Worm (Caenorhabditis elegans): ENCODE results near the gene pigg-1.

- no peak for TF ChIP-seq ZK546.5 (tag; optimal IDR thresholded peaks at IDR 0.05)
- TF ChIP-seq nhr-12 (tag; optimal IDR thresholded peaks at IDR 0.05): no peak
- TF ChIP-seq pqm-1 (tag; optimal IDR thresholded peaks at IDR 0.05): no peak
- TF ChIP-seq lin-15B (tag; optimal IDR thresholded peaks at IDR 0.05): no peak
- TF ChIP-seq ztf-4 (tag; optimal IDR thresholded peaks at IDR 0.05): no peak
- TF ChIP-seq unc-62 (GFP tag; optimal IDR thresholded peaks at IDR 0.05): no peak
- TF ChIP-seq nhr-76 (tag; optimal IDR thresholded peaks at IDR 0.05): no peak
- TF ChIP-seq ceh-28 (tag; optimal IDR thresholded peaks at IDR 0.05): no peak
- no peak for TF ChIP-seq nhr-77 (tag; optimal IDR thresholded peaks at IDR 0.05)
These were observed 10.8 kb downstream of the pigg-1 start for ce11 chrII:8589227-8589626.

Data from whole organism, L3 larva.